Fruit fly (Drosophila melanogaster) whole organism, adult: ENCODE results near the gene CG31327.

Experiments
- CG11617 ChIP-seq: fragments of 200-800 bp; sonication (Bioruptor generic); optimal IDR thresholded peaks from 2 replicates; lab custom pipeline; 2017; ENCODE audit warnings: mild to moderate bottlenecking, missing biosample characterization, missing genetic modification reagents, missing genetic modification characterization
- CG12768 ChIP-seq: fragments of 200-800 bp; sonication (Bioruptor generic); optimal IDR thresholded peaks from 2 replicates; lab custom pipeline; 2017; ENCODE audit warnings: missing biosample characterization, missing genetic modification characterization, mild to moderate bottlenecking, moderate library complexity, missing genetic modification reagents
- CG14711 ChIP-seq: fragments of 200-800 bp; sonication (Bioruptor generic); optimal IDR thresholded peaks from 2 replicates; lab custom pipeline; 2018; ENCODE audit warnings: missing biosample characterization, mild to moderate bottlenecking, missing genetic modification characterization, moderate library complexity
- CG1620 ChIP-seq: fragments of 200-800 bp; sonication (Bioruptor generic); optimal IDR thresholded peaks from 2 replicates; lab custom pipeline; 2016; ENCODE audit warnings: missing biosample characterization, missing genetic modification characterization
- CG33017 ChIP-seq: fragments of 200-800 bp; sonication (Bioruptor generic); optimal IDR thresholded peaks from 2 replicates; lab custom pipeline; 2018; ENCODE audit warnings: missing biosample characterization, mild to moderate bottlenecking, missing genetic modification characterization, moderate library complexity
- CG5204 ChIP-seq: fragments of 200-800 bp; sonication (Bioruptor generic); optimal IDR thresholded peaks from 2 replicates; lab custom pipeline; 2016; ENCODE audit warnings: missing biosample characterization, missing genetic modification characterization
- CG7045 ChIP-seq: fragments of 200-800 bp; sonication (Bioruptor generic); optimal IDR thresholded peaks from 2 replicates; lab custom pipeline; 2017; ENCODE audit warnings: missing biosample characterization, mild to moderate bottlenecking, missing genetic modification characterization
- CG7101 ChIP-seq: fragments of 200-800 bp; sonication (Bioruptor generic); optimal IDR thresholded peaks from 2 replicates; lab custom pipeline; 2018; ENCODE audit warnings: missing biosample characterization, mild to moderate bottlenecking, missing genetic modification characterization, moderate library complexity
- Clk ChIP-seq: fragments of 200-800 bp; sonication (Bioruptor generic); optimal IDR thresholded peaks from 2 replicates; lab custom pipeline; 2017; ENCODE audit warnings: missing biosample characterization, missing genetic modification characterization
- Crg-1 ChIP-seq: fragments of 200-800 bp; sonication (Bioruptor generic); optimal IDR thresholded peaks from 2 replicates; lab custom pipeline; 2016; ENCODE audit warnings: missing biosample characterization, missing genetic modification characterization
- Hr96 ChIP-seq: fragments of 200-800 bp; sonication (Bioruptor generic); optimal IDR thresholded peaks from 2 replicates; lab custom pipeline; 2016; ENCODE audit warnings: missing biosample characterization, missing genetic modification characterization
- Mnt ChIP-seq: fragments of 200-800 bp; sonication (Bioruptor generic); optimal IDR thresholded peaks from 2 replicates; lab custom pipeline; 2016; ENCODE audit warnings: missing biosample characterization, mild to moderate bottlenecking, missing genetic modification characterization
- bab1 ChIP-seq: fragments of 200-800 bp; sonication (Bioruptor generic); optimal IDR thresholded peaks from 3 replicates; lab custom pipeline; 2019; ENCODE audit warnings: missing biosample characterization, mild to moderate bottlenecking, missing genetic modification characterization, moderate library complexity
- cic ChIP-seq: fragments of 200-800 bp; sonication (Bioruptor generic); optimal IDR thresholded peaks from 2 replicates; lab custom pipeline; 2017; ENCODE audit warnings: missing biosample characterization, mild to moderate bottlenecking, missing genetic modification characterization, moderate library complexity
- cnc ChIP-seq, 2 experiments: fragments of >200 bp; optimal IDR thresholded peaks; 2 replicates each; lab custom pipeline; 2017
- kay ChIP-seq: fragments of 200-800 bp; sonication (Bioruptor generic); peaks from one replicate; lab custom pipeline; 2016; ENCODE audit warnings: missing biosample characterization, missing genetic modification characterization, borderline replicate concordance
- ovo ChIP-seq: fragments of 200-800 bp; sonication (Bioruptor generic); optimal IDR thresholded peaks from 2 replicates; lab custom pipeline; 2016; ENCODE audit warnings: missing biosample characterization, missing genetic modification characterization
- pad ChIP-seq: fragments of 200-800 bp; sonication (Bioruptor generic); optimal IDR thresholded peaks from 3 replicates; lab custom pipeline; 2017; ENCODE audit warnings: missing biosample characterization, missing genetic modification characterization, mild to moderate bottlenecking, moderate library complexity, missing genetic modification reagents
- tj ChIP-seq: fragments of 200-800 bp; sonication (Bioruptor generic); optimal IDR thresholded peaks from 3 replicates; lab custom pipeline; 2017; ENCODE audit warnings: missing biosample characterization, mild to moderate bottlenecking, missing genetic modification characterization, moderate library complexity
- toe ChIP-seq: fragments of 200-800 bp; sonication (Bioruptor generic); optimal IDR thresholded peaks from 2 replicates; lab custom pipeline; 2016; ENCODE audit warnings: missing biosample characterization, missing genetic modification characterization

CG31327 gene

dm6 chr3R:14116088-14116487 is 44.0 kb downstream of the CG31327 start:
- no peak for TF ChIP-seq CG5204 (GFP tag; lab: Kevin White, UChicago)
- no peak for TF ChIP-seq CG12768 (GFP tag; lab: Kevin White, UChicago)
- TF ChIP-seq toe (GFP tag; lab: Kevin White, UChicago), result no peak
- TF ChIP-seq pad (GFP tag; lab: Kevin White, UChicago), result no peak
- TF ChIP-seq ovo (GFP tag; lab: Kevin White, UChicago), result no peak
- TF ChIP-seq Hr96 (GFP tag; lab: Kevin White, UChicago), result no peak
- no peak for TF ChIP-seq CG33017
- no peak for TF ChIP-seq CG7101 (tag; lab: Kevin White, UChicago)
- no peak for TF ChIP-seq cic
- TF ChIP-seq Mnt (GFP tag; lab: Kevin White, UChicago), result no peak

dm6 chr3R:14112066-14112465 is 48.0 kb downstream of the CG31327 start, which contains the start of gene CG14357:
Gene CG14357, minus strand, starts transcription at chr3R:14112166.
- TF ChIP-seq CG7045 (no peak), Clk (GFP tag; lab: Kevin White, UChicago) (no peak), CG5204 (GFP tag; lab: Kevin White, UChicago) (no peak), CG12768 (GFP tag; lab: Kevin White, UChicago) (no peak), Mnt (GFP tag; lab: Kevin White, UChicago) (no peak), cnc (optimal IDR thresholded peaks at IDR 0.05; lab: Kevin White, UChicago) (no peak), pad (GFP tag; lab: Kevin White, UChicago) (no peak), CG14711 (tag; lab: Kevin White, UChicago) (no peak), CG33017 (no peak), CG1620 (GFP tag; lab: Kevin White, UChicago) (no peak), toe (GFP tag; lab: Kevin White, UChicago) (no peak), kay (GFP tag; lab: Kevin White, UChicago) (no peak), tj (GFP tag; lab: Kevin White, UChicago) (no peak), Crg-1 (GFP tag; lab: Kevin White, UChicago) (no peak), Hr96 (GFP tag; lab: Kevin White, UChicago) (no peak), cic (no peak), bab1 (no peak)

dm6 chr3R:14109145-14109544 is 50.9 kb downstream of the CG31327 start, which contains the start of gene Or88a:
Gene Or88a, plus strand, starts transcription at chr3R:14109445.
- no peak for TF ChIP-seq pad (GFP tag; lab: Kevin White, UChicago)
- no peak for TF ChIP-seq cnc (optimal IDR thresholded peaks at IDR 0.05; lab: Kevin White, UChicago)
- TF ChIP-seq Clk (GFP tag; lab: Kevin White, UChicago), result no peak
- no peak for TF ChIP-seq Crg-1 (GFP tag; lab: Kevin White, UChicago)
- TF ChIP-seq Mnt (GFP tag; lab: Kevin White, UChicago), result no peak
- no peak for TF ChIP-seq CG7045
- TF ChIP-seq CG7101 (tag; lab: Kevin White, UChicago), result no peak
- TF ChIP-seq CG1620 (GFP tag; lab: Kevin White, UChicago), result no peak
- no peak for TF ChIP-seq CG33017
- no peak for TF ChIP-seq cic
- no peak for TF ChIP-seq CG5204 (GFP tag; lab: Kevin White, UChicago)
- TF ChIP-seq CG12768 (GFP tag; lab: Kevin White, UChicago), result no peak
- no peak for TF ChIP-seq kay (GFP tag; lab: Kevin White, UChicago)
- TF ChIP-seq ovo (GFP tag; lab: Kevin White, UChicago), result no peak
- TF ChIP-seq CG14711 (tag; lab: Kevin White, UChicago), result no peak
- TF ChIP-seq tj (GFP tag; lab: Kevin White, UChicago), result no peak
- TF ChIP-seq bab1, result no peak
- no peak for TF ChIP-seq toe (GFP tag; lab: Kevin White, UChicago)

dm6 chr3R:14108158-14108921 is 51.7 kb downstream of the CG31327 start, which contains the start of gene CG12402:
Gene CG12402, minus strand, starts transcription at chr3R:14108321.
- peak; percentile 3 for TF ChIP-seq cic
- peak; percentile 43 for TF ChIP-seq pad (GFP tag; lab: Kevin White, UChicago)
- TF ChIP-seq CG7045, result peak; percentile 41
- no peak for TF ChIP-seq toe (GFP tag; lab: Kevin White, UChicago)
- no peak for TF ChIP-seq cnc (optimal IDR thresholded peaks at IDR 0.05; lab: Kevin White, UChicago)
- TF ChIP-seq Mnt (GFP tag; lab: Kevin White, UChicago), result no peak
- no peak for TF ChIP-seq Crg-1 (GFP tag; lab: Kevin White, UChicago)
- peak; percentile 14 for TF ChIP-seq CG33017
- no peak for TF ChIP-seq CG11617 (GFP tag; lab: Kevin White, UChicago)

- no peak for TF ChIP-seq Crg-1 (GFP tag; lab: Kevin White, UChicago)
- TF ChIP-seq pad (GFP tag; lab: Kevin White, UChicago), result no peak
- TF ChIP-seq CG7045, result no peak
- no peak for TF ChIP-seq toe (GFP tag; lab: Kevin White, UChicago)
- TF ChIP-seq Mnt (GFP tag; lab: Kevin White, UChicago), result no peak
- no peak for TF ChIP-seq Clk (GFP tag; lab: Kevin White, UChicago)
- no peak for TF ChIP-seq CG1620 (GFP tag; lab: Kevin White, UChicago)
- TF ChIP-seq bab1, result no peak
- no peak for TF ChIP-seq CG11617 (GFP tag; lab: Kevin White, UChicago)
- no peak for TF ChIP-seq kay (GFP tag; lab: Kevin White, UChicago)
Observed at dm6 chr3R:14107597-14107996, 52.5 kb downstream of the CG31327 start.
